Fruit fly (Drosophila melanogaster): ENCODE results near the gene Moca-cyp.

Gene Moca-cyp

DNA sequence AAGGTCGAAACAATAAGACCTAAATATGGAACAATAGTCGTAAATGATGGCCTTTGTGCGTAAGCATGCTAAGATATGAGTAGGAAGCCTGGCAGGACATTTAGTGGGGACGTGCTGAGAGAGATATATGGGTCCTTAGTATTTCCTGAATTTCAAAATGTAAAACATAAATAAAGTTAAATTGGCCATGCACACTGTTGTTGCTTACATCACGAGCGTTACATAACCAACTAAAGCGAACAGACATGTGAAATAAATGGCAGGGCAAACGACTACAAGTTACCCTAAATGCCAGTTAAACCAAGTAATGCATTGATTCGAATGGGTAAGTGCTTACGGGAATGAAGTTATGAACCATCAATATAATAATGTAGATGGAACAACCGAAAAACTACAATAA lies 35.7 kb downstream of the Moca-cyp start:
- TF ChIP-seq CTCF (optimal IDR thresholded peaks at IDR 0.05) (no peak), CG8478 (optimal IDR thresholded peaks at IDR 0.05) (no peak)

dm6 chr3R:28377648-28378047 lies 37.5 kb downstream of the Moca-cyp start:
- TF ChIP-seq CG8478 (optimal IDR thresholded peaks at IDR 0.05), result no peak
- TF ChIP-seq CTCF (optimal IDR thresholded peaks at IDR 0.05), result no peak

DNA sequence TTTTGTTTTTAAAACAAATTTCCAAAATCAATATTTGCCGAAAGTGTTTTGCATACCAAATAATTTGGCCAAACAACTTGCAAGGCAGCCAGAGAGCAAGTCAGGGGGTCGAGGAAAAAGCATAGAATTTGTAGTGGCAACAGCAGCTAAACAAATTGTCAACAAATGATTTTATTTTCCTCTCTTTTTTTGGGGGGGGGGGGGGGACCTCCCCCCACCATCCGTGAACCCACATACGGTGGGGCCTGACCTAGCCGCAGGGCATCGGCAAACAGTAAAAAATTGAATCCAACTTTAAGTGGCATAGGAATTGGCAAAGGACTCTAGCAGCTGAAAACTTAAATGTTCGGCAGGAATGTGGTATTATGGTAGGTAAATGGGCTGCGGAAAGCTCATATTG lies 49.7 kb downstream of the Moca-cyp start:
- no peak for TF ChIP-seq CTCF (optimal IDR thresholded peaks at IDR 0.05)
- no peak for TF ChIP-seq CG8478 (optimal IDR thresholded peaks at IDR 0.05)
